Fruit fly (Drosophila melanogaster) whole organism, wandering third instar larva: ENCODE data around the gene CG14913.

Source experiments
- Mio ChIP-seq: sonication (Bioruptor generic); optimal IDR thresholded peaks from 2 replicates; lab custom pipeline; 2016; ENCODE audit warnings: missing biosample characterization, missing genetic modification characterization
- Myc ChIP-seq: fragments of >200 bp; optimal IDR thresholded peaks from 2 replicates; lab custom pipeline; 2017
- br ChIP-seq: fragments of 200-800 bp; sonication (Bioruptor generic); optimal IDR thresholded peaks from 2 replicates; lab custom pipeline; 2016; ENCODE audit warnings: missing biosample characterization, missing genetic modification characterization
- pan ChIP-seq: fragments of >200 bp; optimal IDR thresholded peaks from 2 replicates; lab custom pipeline; 2017
- rgr ChIP-seq: fragments of 200-800 bp; sonication (Bioruptor generic); optimal IDR thresholded peaks from 3 replicates; lab custom pipeline; 2016; ENCODE audit warnings: missing biosample characterization, mild to moderate bottlenecking, missing genetic modification characterization
- woc ChIP-seq: sonication (Bioruptor generic); optimal IDR thresholded peaks from 2 replicates; lab custom pipeline; 2016; ENCODE audit warnings: missing biosample characterization, mild to moderate bottlenecking, missing genetic modification characterization

CG14913 gene

dm6 chr2L:11066887-11067459 is 50.2 kb downstream of the CG14913 start, which contains the start of gene Samuel (continued):
- TF ChIP-seq Mio (GFP tag; lab: Kevin White, UChicago), result no peak
- no peak for TF ChIP-seq Myc (lab: Kevin White, UChicago)

- TF ChIP-seq rgr (GFP tag; lab: Kevin White, UChicago) (no peak), woc (peak; percentile 55), pan (peak; percentile 21), br (GFP tag; lab: Kevin White, UChicago) (peak; percentile 11)
Observed at dm6 chr2L:11067970-11068369, 51.2 kb downstream of the CG14913 start.
